Worm (Caenorhabditis elegans) whole organism, L3 larva: ENCODE results near the gene plc-4.

Experiments used
- ama-1 ChIP-seq: fragments of 150-350 bp; optimal IDR thresholded peaks from 2 replicates; lab custom pipeline; 2018
- daf-12 ChIP-seq: fragments of 150-350 bp; optimal IDR thresholded peaks from 2 replicates; lab custom pipeline; 2014; ENCODE audit warnings: missing biosample characterization, missing genetic modification reagents, missing genetic modification characterization
- egl-27 ChIP-seq: sonication (generic microtip); optimal IDR thresholded peaks from 4 replicates; lab custom pipeline; 2017; ENCODE audit warnings: missing biosample characterization, missing genetic modification reagents, missing genetic modification characterization
- elt-3 ChIP-seq, 3 experiments: fragments of 150-350 bp in 1 of 3; sonication (generic microtip) in 2 of 3; optimal IDR thresholded peaks; 2 replicates in 2 of 3; 4 replicates in 1 of 3; lab custom pipeline; 2014 to 2017; ENCODE audit warnings: missing biosample characterization in 3 of 3, missing genetic modification characterization in 3 of 3
- fkh-10 ChIP-seq: sonication (generic microtip); optimal IDR thresholded peaks from 2 replicates; lab custom pipeline; 2017; ENCODE audit warnings: missing biosample characterization, missing genetic modification reagents, missing genetic modification characterization
- lin-39 ChIP-seq: fragments of 150-350 bp; optimal IDR thresholded peaks from 2 replicates; lab custom pipeline; 2018; ENCODE audit warnings: missing biosample characterization, missing genetic modification reagents, missing genetic modification characterization
- nhr-237 ChIP-seq: fragments of 150-350 bp; optimal IDR thresholded peaks from 2 replicates; lab custom pipeline; 2014; ENCODE audit warnings: missing biosample characterization, missing genetic modification characterization
- nhr-25 ChIP-seq: sonication (generic microtip); optimal IDR thresholded peaks from 2 replicates; lab custom pipeline; 2017; ENCODE audit warnings: missing biosample characterization, missing genetic modification characterization
- unc-62 ChIP-seq: fragments of 150-350 bp; sonication (generic microtip); optimal IDR thresholded peaks from 4 replicates; lab custom pipeline; 2014; ENCODE audit warnings: missing biosample characterization, missing genetic modification reagents, missing genetic modification characterization
- ztf-11 ChIP-seq: fragments of 150-350 bp; optimal IDR thresholded peaks from 2 replicates; lab custom pipeline; 2014; ENCODE audit warnings: missing biosample characterization, missing genetic modification characterization
- ztf-4 ChIP-seq: fragments of 150-350 bp; optimal IDR thresholded peaks from 2 replicates; lab custom pipeline; 2014; ENCODE audit warnings: missing biosample characterization, missing genetic modification characterization

- TF ChIP-seq ztf-11 (tag; lab: Kevin White, UChicago) (no peak), ama-1 (no peak), nhr-25 (tag; lab: Kevin White, UChicago) (no peak), lin-39 (tag; lab: Kevin White, UChicago) (peak; percentile 48), unc-62 (no peak), elt-3 (tag; optimal IDR thresholded peaks at IDR 0.05; lab: Kevin White, UChicago) (no peak), daf-12 (tag; lab: Kevin White, UChicago) (no peak), ztf-4 (no peak), fkh-10 (GFP tag; lab: Kevin White, UChicago) (no peak), egl-27 (tag; lab: Kevin White, UChicago) (no peak), nhr-237 (tag; lab: Kevin White, UChicago) (no peak)
These were observed 49.2 kb upstream of the plc-4 start, which contains the start of gene ima-3 for ce11 chrIV:7561614-7562142.
